Fruit fly (Drosophila melanogaster) whole organism, embryonic: ENCODE measurements around the gene CG3604.

ENCODE experiments used
- BtbVII ChIP-seq: fragments of 200-800 bp; sonication (Bioruptor generic); optimal IDR thresholded peaks from 3 replicates; lab custom pipeline; 2017; ENCODE audit warnings: missing biosample characterization, mild to moderate bottlenecking, missing genetic modification characterization
- CG11696 ChIP-seq: fragments of 200-800 bp; sonication (Bioruptor generic); IDR thresholded peaks from 2 replicates; pipeline ENCODE4 v1.3.6; 2022; ENCODE audit warnings: missing biosample characterization, missing genetic modification characterization
- CG12769 ChIP-seq: fragments of 200-800 bp; sonication (Bioruptor generic); optimal IDR thresholded peaks from 2 replicates; lab custom pipeline; 2019; ENCODE audit warnings: missing biosample characterization, mild to moderate bottlenecking, missing genetic modification characterization, moderate library complexity
- CG13287 ChIP-seq: fragments of 200-800 bp; sonication (Bioruptor generic); IDR thresholded peaks from 2 replicates; pipeline ENCODE4 v1.3.6; 2022; ENCODE audit warnings: missing biosample characterization, missing genetic modification characterization; ENCODE audit not compliant: partially characterized antibody
- CG1603 ChIP-seq: fragments of 200-800 bp; sonication (Bioruptor generic); optimal IDR thresholded peaks from 2 replicates; lab custom pipeline; 2019; ENCODE audit warnings: missing biosample characterization, mild to moderate bottlenecking, missing genetic modification characterization, moderate library complexity
- CG16813 ChIP-seq: fragments of 200-800 bp; sonication (Bioruptor generic); IDR thresholded peaks from 3 replicates; pipeline ENCODE4 v1.3.6; 2022; ENCODE audit warnings: missing biosample characterization, missing genetic modification characterization; ENCODE audit not compliant: partially characterized antibody
- CG3163 ChIP-seq: fragments of 200-800 bp; sonication (Bioruptor generic); optimal IDR thresholded peaks from 3 replicates; lab custom pipeline; 2016; ENCODE audit warnings: missing biosample characterization, missing genetic modification characterization
- CG33557 ChIP-seq: fragments of 200-800 bp; sonication (Bioruptor generic); optimal IDR thresholded peaks from 2 replicates; lab custom pipeline; 2019; ENCODE audit warnings: missing biosample characterization, mild to moderate bottlenecking, missing genetic modification characterization, moderate library complexity
- CG6654 ChIP-seq: fragments of 200-800 bp; sonication (Bioruptor generic); optimal IDR thresholded peaks from 2 replicates; lab custom pipeline; 2017; ENCODE audit warnings: missing biosample characterization, mild to moderate bottlenecking, missing genetic modification characterization
- CG7357 ChIP-seq: fragments of 200-800 bp; sonication (Bioruptor generic); IDR thresholded peaks from 3 replicates; pipeline ENCODE4 v1.3.6; 2022; ENCODE audit warnings: missing biosample characterization, missing genetic modification characterization
- CG8089 ChIP-seq: fragments of 200-800 bp; sonication (Bioruptor generic); optimal IDR thresholded peaks from 3 replicates; lab custom pipeline; 2016; ENCODE audit warnings: missing biosample characterization, missing genetic modification characterization
- CG9932 ChIP-seq: fragments of 200-800 bp; sonication (Bioruptor generic); IDR thresholded peaks from 2 replicates; pipeline ENCODE4 v1.3.6; 2022; ENCODE audit warnings: missing biosample characterization, missing genetic modification characterization
- Dbx ChIP-seq: fragments of 200-800 bp; sonication (Bioruptor generic); IDR thresholded peaks from 3 replicates; pipeline ENCODE4 v1.3.6; 2022; ENCODE audit warnings: missing biosample characterization, missing genetic modification characterization
- Deaf1 ChIP-seq: fragments of 200-800 bp; optimal IDR thresholded peaks from 3 replicates; lab custom pipeline; 2019; ENCODE audit warnings: missing biosample characterization, mild to moderate bottlenecking, missing genetic modification characterization, moderate library complexity
- Elba2 ChIP-seq: fragments of 200-800 bp; sonication (Bioruptor generic); optimal IDR thresholded peaks from 3 replicates; lab custom pipeline; 2016; ENCODE audit warnings: missing biosample characterization, missing genetic modification characterization
- HLH4C ChIP-seq: fragments of 200-800 bp; sonication (Bioruptor generic); IDR thresholded peaks from 3 replicates; pipeline ENCODE4 v1.3.6; 2022; ENCODE audit warnings: missing biosample characterization, missing genetic modification characterization; ENCODE audit not compliant: partially characterized antibody
- Hand ChIP-seq: fragments of 200-800 bp; sonication (Bioruptor generic); optimal IDR thresholded peaks from 2 replicates; lab custom pipeline; 2017; ENCODE audit warnings: mild to moderate bottlenecking, missing biosample characterization, missing genetic modification reagents, missing genetic modification characterization
- HmgD ChIP-seq: fragments of 200-800 bp; sonication (Bioruptor generic); optimal IDR thresholded peaks from 3 replicates; lab custom pipeline; 2016; ENCODE audit warnings: missing biosample characterization, missing genetic modification characterization
- Jarid2 ChIP-seq: fragments of 200-800 bp; sonication (Bioruptor generic); optimal IDR thresholded peaks from 3 replicates; lab custom pipeline; 2017; ENCODE audit warnings: mild to moderate bottlenecking, missing biosample characterization, missing genetic modification reagents, missing genetic modification characterization
- Med ChIP-seq: fragments of 200-800 bp; sonication (Bioruptor generic); peaks from one replicate; lab custom pipeline; 2016; ENCODE audit warnings: missing biosample characterization, missing genetic modification characterization, mild to moderate bottlenecking, inconsistent platforms, moderate library complexity
- Side ChIP-seq: fragments of 200-800 bp; sonication (Bioruptor generic); optimal IDR thresholded peaks from 2 replicates; lab custom pipeline; 2016; ENCODE audit warnings: missing biosample characterization, missing genetic modification characterization
- Sox102F ChIP-seq: fragments of 200-800 bp; sonication (Bioruptor generic); optimal IDR thresholded peaks from 2 replicates; lab custom pipeline; 2018; ENCODE audit warnings: missing biosample characterization, mild to moderate bottlenecking, missing genetic modification characterization, moderate library complexity
- Trl ChIP-seq, 3 experiments: fragments of >200 bp in 2 of 3; fragments of 200-800 bp in 1 of 3; sonication (Bioruptor generic) in 1 of 3; optimal IDR thresholded peaks; 2 replicates in 1 of 3; 3 replicates in 2 of 3; lab custom pipeline; 2016 to 2017; ENCODE audit warnings: missing biosample characterization in 1 of 3, missing genetic modification characterization in 1 of 3
- ac ChIP-seq: fragments of 200-800 bp; sonication (Bioruptor generic); optimal IDR thresholded peaks from 3 replicates; lab custom pipeline; 2017; ENCODE audit warnings: missing biosample characterization, mild to moderate bottlenecking, missing genetic modification characterization
- amos ChIP-seq: fragments of 200-800 bp; sonication (Bioruptor generic); IDR thresholded peaks from 2 replicates; pipeline ENCODE4 v1.3.6; 2022; ENCODE audit warnings: missing biosample characterization, missing genetic modification characterization; ENCODE audit not compliant: partially characterized antibody
- caup ChIP-seq: fragments of 200-800 bp; sonication (Bioruptor generic); optimal IDR thresholded peaks from 3 replicates; lab custom pipeline; 2017; ENCODE audit warnings: missing biosample characterization, mild to moderate bottlenecking, missing genetic modification characterization, moderate library complexity; ENCODE audit not compliant: severe bottlenecking
- crol ChIP-seq: fragments of 200-800 bp; sonication (Bioruptor generic); IDR thresholded peaks from 2 replicates; pipeline ENCODE4 v1.3.6; 2022; ENCODE audit warnings: missing biosample characterization, missing genetic modification characterization
- fd64A ChIP-seq: fragments of 200-800 bp; sonication (Bioruptor generic); optimal IDR thresholded peaks from 3 replicates; lab custom pipeline; 2018; ENCODE audit warnings: missing biosample characterization, mild to moderate bottlenecking, missing genetic modification characterization
- pita ChIP-seq: fragments of 200-800 bp; sonication (Bioruptor generic); optimal IDR thresholded peaks from 2 replicates; lab custom pipeline; 2017; ENCODE audit warnings: missing biosample characterization, mild to moderate bottlenecking, missing genetic modification characterization
- pnt ChIP-seq: fragments of 200-800 bp; sonication (Bioruptor generic); optimal IDR thresholded peaks from 3 replicates; lab custom pipeline; 2016; ENCODE audit warnings: missing biosample characterization, missing genetic modification characterization
- ranshi ChIP-seq: fragments of 200-800 bp; sonication (Bioruptor generic); IDR thresholded peaks from 2 replicates; pipeline ENCODE4 v1.3.6; 2022; ENCODE audit warnings: missing biosample characterization, missing genetic modification characterization
- rib ChIP-seq: fragments of 200-800 bp; sonication (Bioruptor generic); IDR thresholded peaks from 2 replicates; pipeline ENCODE4 v1.3.6; 2022; ENCODE audit warnings: missing biosample characterization, missing genetic modification characterization
- sd ChIP-seq: fragments of 200-800 bp; sonication (Bioruptor generic); optimal IDR thresholded peaks from 3 replicates; lab custom pipeline; 2018; ENCODE audit warnings: missing biosample characterization, mild to moderate bottlenecking, missing genetic modification characterization, moderate library complexity
- sens ChIP-seq: fragments of 200-800 bp; sonication (Bioruptor generic); peaks from one replicate; lab custom pipeline; 2016; ENCODE audit warnings: missing biosample characterization, missing genetic modification characterization
- sima ChIP-seq: fragments of 200-800 bp; sonication (Bioruptor generic); optimal IDR thresholded peaks from 2 replicates; lab custom pipeline; 2016; ENCODE audit warnings: missing biosample characterization, missing genetic modification characterization
- sr ChIP-seq: fragments of 200-800 bp; sonication (Bioruptor generic); IDR thresholded peaks from 3 replicates; pipeline ENCODE4 v1.3.6; 2022; ENCODE audit warnings: missing biosample characterization, missing genetic modification characterization
- tll ChIP-seq, 2 experiments: fragments of 200-800 bp in 1 of 2; fragments of >200 bp in 1 of 2; sonication (Bioruptor generic) in 1 of 2; optimal IDR thresholded peaks; 2 replicates each; lab custom pipeline; 2017 to 2019; ENCODE audit warnings: missing biosample characterization in 2 of 2, missing genetic modification characterization in 2 of 2, mild to moderate bottlenecking in 1 of 2, moderate library complexity in 1 of 2
- wor ChIP-seq: fragments of 200-800 bp; sonication (Bioruptor generic); IDR thresholded peaks from 2 replicates; pipeline ENCODE4 v1.3.6; 2022; ENCODE audit warnings: missing biosample characterization, missing genetic modification characterization
- zen2 ChIP-seq: fragments of 200-800 bp; sonication (Bioruptor generic); IDR thresholded peaks from 3 replicates; pipeline ENCODE4 v1.3.6; 2022; ENCODE audit warnings: missing biosample characterization, missing genetic modification characterization; ENCODE audit not compliant: partially characterized antibody

Gene CG3604

DNA sequence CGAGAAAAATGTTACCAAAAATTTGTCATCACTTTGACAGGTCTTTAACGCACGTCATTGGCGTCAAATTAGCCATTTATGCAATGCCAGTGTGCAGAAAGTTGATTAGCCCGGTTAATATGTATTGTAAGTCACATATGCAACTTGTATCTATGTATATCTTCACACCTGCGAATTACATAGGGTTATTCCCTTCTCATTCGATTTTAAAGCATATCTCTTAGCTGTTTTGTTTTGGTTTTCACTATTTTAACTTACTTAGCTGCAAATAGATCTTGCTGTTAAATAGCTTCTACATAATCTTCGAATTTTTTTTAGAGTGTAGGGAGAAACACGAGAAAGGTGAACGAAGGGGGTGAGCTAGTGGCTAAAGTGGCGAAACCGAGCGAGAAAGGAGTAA, 33.4 kb upstream of the CG3604 start:
- TF ChIP-seq CG8089 (GFP tag; lab: Kevin White, UChicago) (no peak), ranshi (no peak), CG9932 (GFP tag; lab: Robert Waterston, UW) (no peak), CG7357 (GFP tag; lab: Robert Waterston, UW) (no peak), CG16813 (GFP tag; lab: Robert Waterston, UW) (no peak), wor (GFP tag; lab: Robert Waterston, UW) (no peak), Sox102F (GFP tag; lab: Kevin White, UChicago) (no peak), sima (no peak), Side (GFP tag; lab: Kevin White, UChicago) (no peak), ac (no peak), CG6654 (GFP tag; lab: Kevin White, UChicago) (no peak), sens (GFP tag; lab: Kevin White, UChicago) (no peak), fd64A (GFP tag; lab: Kevin White, UChicago) (no peak), pnt (GFP tag; lab: Kevin White, UChicago) (no peak), CG12769 (tag; lab: Kevin White, UChicago) (no peak), sr (GFP tag; lab: Robert Waterston, UW) (no peak)

DNA sequence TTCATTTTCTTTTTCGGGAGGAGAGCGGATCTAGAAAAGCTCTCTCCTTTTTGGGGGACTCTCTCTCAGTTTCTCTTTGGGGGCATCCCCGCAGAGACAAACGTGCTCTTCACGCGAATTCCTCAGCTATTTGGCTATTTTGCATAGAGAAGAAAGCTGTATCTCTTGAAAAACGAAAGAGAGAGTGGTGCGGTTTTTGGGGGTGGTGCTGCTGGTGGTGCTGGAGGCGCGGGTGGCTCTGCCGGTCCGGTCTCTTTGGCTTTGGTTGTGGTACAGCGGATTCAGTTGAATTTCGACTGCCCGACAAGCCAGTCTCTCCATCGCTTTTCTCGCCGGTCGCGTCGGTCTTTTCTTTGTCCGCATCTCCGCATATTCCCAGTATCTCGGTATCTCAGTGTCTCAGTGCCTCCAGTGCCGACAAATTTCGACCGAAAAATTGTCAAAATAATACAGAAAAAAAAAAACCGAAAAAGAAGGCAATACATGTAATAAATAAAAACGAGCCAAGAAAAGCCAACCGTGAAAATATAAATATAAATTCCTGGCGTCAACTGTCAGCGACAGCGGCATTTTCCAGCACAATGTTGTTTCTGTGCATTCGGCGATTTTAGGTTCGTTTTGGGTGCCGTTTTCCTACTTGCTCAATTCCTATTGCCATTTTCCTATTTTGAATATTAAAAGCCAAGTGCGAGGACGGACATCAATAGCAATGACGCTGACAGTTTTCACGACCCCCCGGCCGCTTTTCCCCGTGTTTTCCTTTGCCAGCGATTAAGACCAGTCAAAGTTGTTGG, 32.7 kb upstream of the CG3604 start, which contains the start of gene CG10019:
TSS of gene CG10019 (plus strand) at position 285 of the 794 bp plus-strand sequence.
- TF ChIP-seq Elba2 (GFP tag; lab: Kevin White, UChicago) (peak; percentile 61), rib (GFP tag; lab: Robert Waterston, UW) (0 out of 2 replicates have a peak, but pooled peaks have one; percentile 18), CG13287 (GFP tag; lab: Robert Waterston, UW) (peak; percentile 44; the same call in 1 of the 2 replicates), caup (GFP tag; lab: Kevin White, UChicago) (peak; percentile 3), Jarid2 (GFP tag; lab: Kevin White, UChicago) (peak; percentile 75), Trl (optimal IDR thresholded peaks at IDR 0.05; lab: Kevin White, UChicago) (peak; percentile 80 to 98), Trl (GFP tag; optimal IDR thresholded peaks at IDR 0.05; lab: Kevin White, UChicago) (no peak), CG11696 (GFP tag; lab: Robert Waterston, UW) (0 out of 2 replicates have a peak, but pooled peaks have one; percentile 23), CG3163 (peak; percentile 98), CG1603 (tag; lab: Kevin White, UChicago) (no peak), amos (peak; percentile 19; the same call in 1 of the 2 replicates), Deaf1 (peak; percentile 47), Hand (GFP tag; lab: Kevin White, UChicago) (peak; percentile 26), Med (GFP tag; lab: Kevin White, UChicago) (peak; percentile 71), Dbx (GFP tag; lab: Robert Waterston, UW) (0 out of 3 replicates have a peak, but pooled peaks have one; percentile 8), sd (peak; percentile 58), HmgD (GFP tag; lab: Kevin White, UChicago) (no peak), tll (GFP tag; optimal IDR thresholded peaks at IDR 0.05; lab: Kevin White, UChicago) (no peak), HLH4C (GFP tag; lab: Robert Waterston, UW) (0 out of 3 replicates have a peak, but pooled peaks have one; percentile 20), crol (peak; percentile 78), zen2 (GFP tag; lab: Robert Waterston, UW) (0 out of 3 replicates have a peak, but pooled peaks have one; percentile 30), sens (GFP tag; lab: Kevin White, UChicago) (peak; percentile 75), CG33557 (GFP tag; lab: Kevin White, UChicago) (no peak), pita (GFP tag; lab: Kevin White, UChicago) (no peak), BtbVII (GFP tag; lab: Kevin White, UChicago) (no peak)
